Worm (Caenorhabditis elegans): ENCODE results near the gene C18A3.3.

Gene C18A3.3

ce11 chrII:5725094-5725493, 9.0 kb downstream of the C18A3.3 start (continued):
- no peak for TF ChIP-seq saeg-2 (GFP tag; IDR thresholded peaks at IDR 0.05)
- peak; percentile 86 for TF ChIP-seq mep-1 (tag; optimal IDR thresholded peaks at IDR 0.05)
- peak in 1 of 2 experiments; percentile 37 for TF ChIP-seq hif-1 (tag; optimal IDR thresholded peaks at IDR 0.05)
- TF ChIP-seq ctbp-1 (GFP tag; IDR thresholded peaks at IDR 0.05), result peak; percentile 73
- peak; percentile 15 for TF ChIP-seq dpl-1 (GFP tag; optimal IDR thresholded peaks at IDR 0.05)
- peak in 1 of 2 experiments; percentile 75 for TF ChIP-seq unc-62 (GFP tag; optimal IDR thresholded peaks at IDR 0.05 in 1 of 2)
- TF ChIP-seq unc-62 (tag; optimal IDR thresholded peaks at IDR 0.05), result no peak

- TF ChIP-seq ceh-82 (tag; optimal IDR thresholded peaks at IDR 0.05) (no peak), zip-11 (GFP tag; IDR thresholded peaks at IDR 0.05) (no peak), unc-62 (GFP tag; optimal IDR thresholded peaks at IDR 0.05 in 1 of 2) (peak in 1 of 2 experiments; percentile 35), unc-62 (tag; optimal IDR thresholded peaks at IDR 0.05) (no peak), daf-12 (tag; optimal IDR thresholded peaks at IDR 0.05) (no peak), arid-1 (GFP tag; conservative IDR thresholded peaks at IDR 0.05) (no peak), set-16 (GFP tag; IDR thresholded peaks at IDR 0.05) (no peak), fkh-10 (GFP tag; optimal IDR thresholded peaks at IDR 0.05) (peak; percentile 10), ctbp-1 (GFP tag; IDR thresholded peaks at IDR 0.05) (0 out of 2 replicates have a peak, but pooled peaks have one; percentile 14), attf-4 (tag; optimal IDR thresholded peaks at IDR 0.05) (no peak), rbr-2 (tag; optimal IDR thresholded peaks at IDR 0.05) (no peak), aly-2 (tag; optimal IDR thresholded peaks at IDR 0.05) (no peak), egl-43 (GFP tag; IDR thresholded peaks at IDR 0.05) (no peak), unc-130 (GFP tag; optimal IDR thresholded peaks at IDR 0.05) (no peak), ama-1 (optimal IDR thresholded peaks at IDR 0.05) (no peak), sdz-12 (GFP tag; optimal IDR thresholded peaks at IDR 0.05) (no peak), zfp-2 (tag; optimal IDR thresholded peaks at IDR 0.05) (no peak), spr-1 (tag; optimal IDR thresholded peaks at IDR 0.05) (no peak), F10B5.3 (tag; optimal IDR thresholded peaks at IDR 0.05) (no peak)
These were observed 11.6 kb downstream of the C18A3.3 start, which contains the start of gene rab-3 for ce11 chrII:5727707-5728106. TSS of gene rab-3 (minus strand) at chrII:5727853.

- no peak for TF ChIP-seq daf-8 (GFP tag; IDR thresholded peaks at IDR 0.05)
These were observed 14.4 kb downstream of the C18A3.3 start, which contains the start of the genes C18A3.7 and C18A3.11 for ce11 chrII:5730343-5731083. TSS of gene C18A3.7 (minus strand) at chrII:5730443. TSS of gene C18A3.11 (plus strand) at chrII:5731033.

ce11 chrII:5734883-5735282, 18.8 kb downstream of the C18A3.3 start:
- no peak for TF ChIP-seq ceh-62 (tag; optimal IDR thresholded peaks at IDR 0.05)
- no peak for TF ChIP-seq Y5F2A.4 (GFP tag; optimal IDR thresholded peaks at IDR 0.05)
- TF ChIP-seq dpl-1 (GFP tag; optimal IDR thresholded peaks at IDR 0.05), result no peak
- TF ChIP-seq nhr-237 (tag; optimal IDR thresholded peaks at IDR 0.05), result no peak
- no peak for TF ChIP-seq nhr-102 (tag; optimal IDR thresholded peaks at IDR 0.05)
- no peak for TF ChIP-seq mep-1 (tag; optimal IDR thresholded peaks at IDR 0.05)
- no peak for TF ChIP-seq madf-9 (GFP tag; conservative IDR thresholded peaks at IDR 0.05)
- no peak for TF ChIP-seq nhr-77 (tag; optimal IDR thresholded peaks at IDR 0.05)
- TF ChIP-seq lin-39 (tag; optimal IDR thresholded peaks at IDR 0.05), result no peak
- no peak for TF ChIP-seq spr-1 (tag; optimal IDR thresholded peaks at IDR 0.05)
- no peak for TF ChIP-seq set-16 (GFP tag; IDR thresholded peaks at IDR 0.05)
- TF ChIP-seq dmd-9 (GFP tag; IDR thresholded peaks at IDR 0.05), result no peak
- no peak for TF ChIP-seq madf-5 (GFP tag; IDR thresholded peaks at IDR 0.05)
- no peak for TF ChIP-seq nhr-76 (tag; optimal IDR thresholded peaks at IDR 0.05)
- no peak for TF ChIP-seq attf-4 (tag; optimal IDR thresholded peaks at IDR 0.05)
- TF ChIP-seq nhr-42 (GFP tag; IDR thresholded peaks at IDR 0.05), result no peak
- TF ChIP-seq nhr-28 (tag; optimal IDR thresholded peaks at IDR 0.05), result no peak
- TF ChIP-seq F10B5.3 (tag; optimal IDR thresholded peaks at IDR 0.05), result no peak
- TF ChIP-seq F44E2.7 (GFP tag; IDR thresholded peaks at IDR 0.05), result no peak
